Fruit fly (Drosophila melanogaster) whole organism, embryonic: Measurements from ENCODE around the gene CG31760.

Source experiments
- ATbp ChIP-seq: fragments of 200-800 bp; sonication (Bioruptor generic); optimal IDR thresholded peaks from 2 replicates; lab custom pipeline; 2017; ENCODE audit warnings: missing biosample characterization, mild to moderate bottlenecking, missing genetic modification characterization, missing genetic modification reagents
- Aef1 ChIP-seq: fragments of 200-800 bp; sonication (Bioruptor generic); IDR thresholded peaks from 3 replicates; pipeline ENCODE4 v1.3.6; 2022; ENCODE audit warnings: missing biosample characterization, missing genetic modification characterization
- B-H1 ChIP-seq: fragments of 200-800 bp; sonication (Bioruptor generic); IDR thresholded peaks from 3 replicates; pipeline ENCODE4 v1.3.6; 2022; ENCODE audit warnings: missing biosample characterization, missing genetic modification characterization
- B-H2 ChIP-seq: fragments of 200-800 bp; sonication (Bioruptor generic); optimal IDR thresholded peaks from 2 replicates; lab custom pipeline; 2018; ENCODE audit warnings: missing biosample characterization, mild to moderate bottlenecking, missing genetic modification characterization
- Bteb2 ChIP-seq: fragments of 200-800 bp; sonication (Bioruptor generic); optimal IDR thresholded peaks from 2 replicates; lab custom pipeline; 2016; ENCODE audit warnings: missing biosample characterization, missing genetic modification characterization
- CG11696 ChIP-seq: fragments of 200-800 bp; sonication (Bioruptor generic); IDR thresholded peaks from 2 replicates; pipeline ENCODE4 v1.3.6; 2022; ENCODE audit warnings: missing biosample characterization, missing genetic modification characterization
- CG13123 ChIP-seq: fragments of 200-800 bp; sonication (Bioruptor generic); optimal IDR thresholded peaks from 2 replicates; lab custom pipeline; 2016; ENCODE audit warnings: missing biosample characterization, missing genetic modification characterization
- CG14860 ChIP-seq: fragments of 200-800 bp; sonication (Bioruptor generic); IDR thresholded peaks from 3 replicates; pipeline ENCODE4 v1.3.6; 2022; ENCODE audit warnings: missing biosample characterization, missing genetic modification characterization; ENCODE audit not compliant: partially characterized antibody
- CG1529 ChIP-seq: fragments of 200-800 bp; sonication (Bioruptor generic); optimal IDR thresholded peaks from 3 replicates; lab custom pipeline; 2018; ENCODE audit warnings: missing biosample characterization, missing genetic modification characterization
- CG17186 ChIP-seq: fragments of 200-800 bp; sonication (Bioruptor generic); optimal IDR thresholded peaks from 3 replicates; lab custom pipeline; 2017; ENCODE audit warnings: missing biosample characterization, missing genetic modification reagents, missing genetic modification characterization
- CG17829 ChIP-seq: fragments of 200-800 bp; optimal IDR thresholded peaks from 2 replicates; lab custom pipeline; 2019; ENCODE audit warnings: missing biosample characterization, mild to moderate bottlenecking, missing genetic modification characterization, moderate library complexity
- CG33213 ChIP-seq: fragments of 200-800 bp; sonication (Bioruptor generic); optimal IDR thresholded peaks from 3 replicates; lab custom pipeline; 2016; ENCODE audit warnings: missing biosample characterization, missing genetic modification characterization
- CG4360 ChIP-seq: fragments of 200-800 bp; sonication (Bioruptor generic); IDR thresholded peaks from 2 replicates; pipeline ENCODE4 v1.3.6; 2022; ENCODE audit warnings: missing biosample characterization, missing genetic modification characterization
- CG4707 ChIP-seq: fragments of 200-800 bp; sonication (Bioruptor generic); optimal IDR thresholded peaks from 2 replicates; lab custom pipeline; 2018; ENCODE audit warnings: missing biosample characterization, mild to moderate bottlenecking, missing genetic modification characterization, moderate library complexity
- CG8089 ChIP-seq: fragments of 200-800 bp; sonication (Bioruptor generic); optimal IDR thresholded peaks from 3 replicates; lab custom pipeline; 2016; ENCODE audit warnings: missing biosample characterization, missing genetic modification characterization
- CG8290 ChIP-seq, 3 experiments: fragments of 200-800 bp; sonication (Bioruptor generic); optimal IDR thresholded peaks; 2 replicates each; lab custom pipeline; 2016 to 2019; ENCODE audit warnings: missing biosample characterization in 3 of 3, missing genetic modification characterization in 3 of 3, mild to moderate bottlenecking in 2 of 3, moderate library complexity in 1 of 3
- CG8478 ChIP-seq: fragments of >200 bp; optimal IDR thresholded peaks from 2 replicates; lab custom pipeline; 2018
- CG9437 ChIP-seq: fragments of 200-800 bp; sonication (Bioruptor generic); optimal IDR thresholded peaks from 2 replicates; lab custom pipeline; 2018; ENCODE audit warnings: missing biosample characterization, mild to moderate bottlenecking, missing genetic modification characterization
- Camta ChIP-seq: fragments of 200-800 bp; sonication (Bioruptor generic); optimal IDR thresholded peaks from 2 replicates; lab custom pipeline; 2016; ENCODE audit warnings: missing biosample characterization, missing genetic modification characterization
- Chrac-16 ChIP-seq: fragments of 200-800 bp; sonication (Bioruptor generic); optimal IDR thresholded peaks from 3 replicates; lab custom pipeline; 2016; ENCODE audit warnings: missing biosample characterization, missing genetic modification characterization
- Deaf1 ChIP-seq: fragments of 200-800 bp; optimal IDR thresholded peaks from 3 replicates; lab custom pipeline; 2019; ENCODE audit warnings: missing biosample characterization, mild to moderate bottlenecking, missing genetic modification characterization, moderate library complexity
- Gug ChIP-seq: fragments of 200-800 bp; sonication (Bioruptor generic); IDR thresholded peaks from 4 replicates; pipeline ENCODE4 v1.3.6; 2022; ENCODE audit warnings: missing biosample characterization, missing genetic modification characterization
- HLH4C ChIP-seq: fragments of 200-800 bp; sonication (Bioruptor generic); IDR thresholded peaks from 3 replicates; pipeline ENCODE4 v1.3.6; 2022; ENCODE audit warnings: missing biosample characterization, missing genetic modification characterization; ENCODE audit not compliant: partially characterized antibody
- HLHmδ ChIP-seq: fragments of 200-800 bp; sonication (Bioruptor generic); optimal IDR thresholded peaks from 2 replicates; lab custom pipeline; 2018; ENCODE audit warnings: missing biosample characterization, mild to moderate bottlenecking, missing genetic modification characterization, moderate library complexity
- Hey ChIP-seq: fragments of 200-800 bp; sonication (Bioruptor generic); optimal IDR thresholded peaks from 3 replicates; lab custom pipeline; 2018; ENCODE audit warnings: missing biosample characterization, mild to moderate bottlenecking, missing genetic modification characterization
- Hmr ChIP-seq: fragments of 200-800 bp; sonication (Bioruptor generic); optimal IDR thresholded peaks from 3 replicates; lab custom pipeline; 2017; ENCODE audit warnings: mild to moderate bottlenecking, missing biosample characterization, missing genetic modification reagents, missing genetic modification characterization
- Mad ChIP-seq: fragments of 200-800 bp; sonication (Bioruptor generic); optimal IDR thresholded peaks from 2 replicates; lab custom pipeline; 2016; ENCODE audit warnings: missing biosample characterization, missing genetic modification characterization
- Six4 ChIP-seq: fragments of 200-800 bp; sonication (Bioruptor generic); optimal IDR thresholded peaks from 2 replicates; lab custom pipeline; 2016; ENCODE audit warnings: missing biosample characterization, missing genetic modification characterization
- Spps ChIP-seq: fragments of 200-800 bp; sonication (Bioruptor generic); optimal IDR thresholded peaks from 2 replicates; lab custom pipeline; 2018; ENCODE audit warnings: missing biosample characterization, mild to moderate bottlenecking, missing genetic modification characterization
- Sry-δ ChIP-seq: fragments of 200-800 bp; sonication (Bioruptor generic); optimal IDR thresholded peaks from 2 replicates; lab custom pipeline; 2016; ENCODE audit warnings: missing biosample characterization, missing genetic modification characterization
- Xrp1 ChIP-seq: fragments of 200-800 bp; sonication (Bioruptor generic); IDR thresholded peaks from 2 replicates; pipeline ENCODE4 v1.3.6; 2022; ENCODE audit warnings: missing biosample characterization, missing genetic modification characterization
- az2 ChIP-seq: fragments of 200-800 bp; sonication (Bioruptor generic); optimal IDR thresholded peaks from 3 replicates; lab custom pipeline; 2016; ENCODE audit warnings: missing biosample characterization, missing genetic modification characterization
- cg ChIP-seq: fragments of 200-800 bp; sonication (Bioruptor generic); optimal IDR thresholded peaks from 3 replicates; lab custom pipeline; 2019; ENCODE audit warnings: missing biosample characterization, mild to moderate bottlenecking, missing genetic modification characterization, moderate library complexity
- croc ChIP-seq: fragments of 200-800 bp; sonication (Bioruptor generic); conservative IDR thresholded peaks from 3 replicates; pipeline ENCODE4 v1.3.6; 2022; ENCODE audit warnings: missing biosample characterization, missing genetic modification characterization
- danr ChIP-seq: fragments of 200-800 bp; sonication (Bioruptor generic); IDR thresholded peaks from 2 replicates; pipeline ENCODE4 v1.3.6; 2022; ENCODE audit warnings: missing biosample characterization, missing genetic modification characterization
- exex ChIP-seq: fragments of 200-800 bp; sonication (Bioruptor generic); optimal IDR thresholded peaks from 4 replicates; lab custom pipeline; 2018; ENCODE audit warnings: missing biosample characterization, mild to moderate bottlenecking, missing genetic modification characterization, moderate library complexity
- fd102C ChIP-seq: fragments of 200-800 bp; sonication (Bioruptor generic); optimal IDR thresholded peaks from 2 replicates; lab custom pipeline; 2018; ENCODE audit warnings: missing biosample characterization, mild to moderate bottlenecking, missing genetic modification characterization, moderate library complexity
- gce ChIP-seq: fragments of 200-800 bp; sonication (Bioruptor generic); IDR thresholded peaks from 3 replicates; pipeline ENCODE4 v1.3.6; 2022; ENCODE audit warnings: missing biosample characterization, missing genetic modification characterization
- gcm2 ChIP-seq: fragments of 200-800 bp; sonication (Bioruptor generic); optimal IDR thresholded peaks from 2 replicates; lab custom pipeline; 2016; ENCODE audit warnings: missing biosample characterization, missing genetic modification characterization
- hb ChIP-seq: fragments of 200-800 bp; sonication (Bioruptor generic); IDR thresholded peaks from 3 replicates; pipeline ENCODE4 v1.3.6; 2022; ENCODE audit warnings: missing biosample characterization, missing genetic modification characterization; ENCODE audit not compliant: partially characterized antibody
- maf-S ChIP-seq: fragments of 200-800 bp; sonication (Bioruptor generic); optimal IDR thresholded peaks from 2 replicates; lab custom pipeline; 2016; ENCODE audit warnings: missing biosample characterization, missing genetic modification characterization
- org-1 ChIP-seq: fragments of 200-800 bp; sonication (Bioruptor generic); optimal IDR thresholded peaks from 2 replicates; lab custom pipeline; 2017; ENCODE audit warnings: missing biosample characterization, missing genetic modification characterization
- pita ChIP-seq: fragments of 200-800 bp; sonication (Bioruptor generic); optimal IDR thresholded peaks from 2 replicates; lab custom pipeline; 2017; ENCODE audit warnings: missing biosample characterization, mild to moderate bottlenecking, missing genetic modification characterization
- pnt ChIP-seq: fragments of 200-800 bp; sonication (Bioruptor generic); optimal IDR thresholded peaks from 3 replicates; lab custom pipeline; 2016; ENCODE audit warnings: missing biosample characterization, missing genetic modification characterization
- repo ChIP-seq: fragments of 200-800 bp; sonication (Bioruptor generic); optimal IDR thresholded peaks from 2 replicates; lab custom pipeline; 2016; ENCODE audit warnings: missing biosample characterization, missing genetic modification characterization
- sisA ChIP-seq: fragments of 200-800 bp; sonication (Bioruptor generic); IDR thresholded peaks from 2 replicates; pipeline ENCODE4 v1.3.6; 2022; ENCODE audit warnings: missing biosample characterization, missing genetic modification characterization
- slp2 ChIP-seq: fragments of 200-800 bp; sonication (Bioruptor generic); optimal IDR thresholded peaks from 2 replicates; lab custom pipeline; 2016; ENCODE audit warnings: missing biosample characterization, missing genetic modification characterization
- sqz ChIP-seq: fragments of 200-800 bp; sonication (Bioruptor generic); optimal IDR thresholded peaks from 3 replicates; lab custom pipeline; 2018; ENCODE audit warnings: missing biosample characterization, mild to moderate bottlenecking, missing genetic modification characterization
- sug ChIP-seq: fragments of 200-800 bp; optimal IDR thresholded peaks from 2 replicates; lab custom pipeline; 2019; ENCODE audit warnings: missing biosample characterization, mild to moderate bottlenecking, missing genetic modification characterization, moderate library complexity
- tio ChIP-seq: fragments of 200-800 bp; sonication (Bioruptor generic); optimal IDR thresholded peaks from 2 replicates; lab custom pipeline; 2017; ENCODE audit warnings: missing biosample characterization, missing genetic modification characterization, inconsistent platforms
- zfh2 ChIP-seq: fragments of 200-800 bp; sonication (Bioruptor generic); optimal IDR thresholded peaks from 2 replicates; lab custom pipeline; 2016; ENCODE audit warnings: missing biosample characterization, missing genetic modification characterization

Gene CG31760

dm6 chr2L:12172536-12173234, 30.1 kb downstream of the CG31760 start, which contains the start of the genes CG6583 and crok (continued):
- TF ChIP-seq pita (GFP tag; lab: Kevin White, UChicago) (peak; percentile 52), HLH4C (GFP tag; lab: Robert Waterston, UW) (no peak), Hey (tag; lab: Kevin White, UChicago) (no peak), tio (GFP tag; lab: Kevin White, UChicago) (no peak), CG8478 (lab: Kevin White, UChicago) (no peak), exex (tag; lab: Kevin White, UChicago) (no peak), Six4 (no peak), Sry-δ (peak; percentile 33), org-1 (GFP tag; lab: Kevin White, UChicago) (no peak), croc (no peak), CG4360 (GFP tag; lab: Robert Waterston, UW) (no peak), CG17186 (GFP tag; lab: Kevin White, UChicago) (peak; percentile 55), CG8290 (GFP tag; optimal IDR thresholded peaks at IDR 0.05; lab: Kevin White, UChicago) (no peak), CG8290 (tag; optimal IDR thresholded peaks at IDR 0.05; lab: Kevin White, UChicago) (no peak), Spps (tag; lab: Kevin White, UChicago) (no peak), zfh2 (no peak), repo (GFP tag; lab: Kevin White, UChicago) (no peak), Chrac-16 (GFP tag; lab: Kevin White, UChicago) (no peak), CG11696 (GFP tag; lab: Robert Waterston, UW) (no peak), Mad (GFP tag; lab: Kevin White, UChicago) (no peak), Camta (GFP tag; lab: Kevin White, UChicago) (no peak), CG14860 (GFP tag; lab: Robert Waterston, UW) (no peak), CG13123 (GFP tag; lab: Kevin White, UChicago) (no peak), Gug (no peak), sqz (GFP tag; lab: Kevin White, UChicago) (peak; percentile 36), gce (no peak), pnt (GFP tag; lab: Kevin White, UChicago) (no peak), slp2 (GFP tag; lab: Kevin White, UChicago) (no peak), cg (no peak), Aef1 (GFP tag; lab: Robert Waterston, UW) (no peak), gcm2 (GFP tag; lab: Kevin White, UChicago) (no peak), danr (GFP tag; lab: Robert Waterston, UW) (no peak), Deaf1 (tag; lab: Kevin White, UChicago) (no peak), Bteb2 (GFP tag; lab: Kevin White, UChicago) (no peak), maf-S (GFP tag; lab: Kevin White, UChicago) (no peak), CG17829 (tag; lab: Kevin White, UChicago) (peak; percentile 21), CG9437 (GFP tag; lab: Kevin White, UChicago) (no peak), CG8089 (GFP tag; lab: Kevin White, UChicago) (no peak), fd102C (GFP tag; lab: Kevin White, UChicago) (no peak), az2 (GFP tag; lab: Kevin White, UChicago) (no peak), CG1529 (GFP tag; lab: Kevin White, UChicago) (no peak), sisA (no peak), hb (GFP tag; lab: Robert Waterston, UW) (no peak), B-H2 (GFP tag; lab: Kevin White, UChicago) (no peak), Hmr (peak; percentile 37), Xrp1 (no peak), B-H1 (GFP tag; lab: Robert Waterston, UW) (no peak), HLHmδ (GFP tag; lab: Kevin White, UChicago) (no peak), sug (no peak), ATbp (GFP tag; lab: Kevin White, UChicago) (no peak), CG33213 (peak; percentile 36), CG4707 (GFP tag; lab: Kevin White, UChicago) (no peak)
